Worm (Caenorhabditis elegans) whole organism, L4 larva: ENCODE data around the gene W06G6.9.

Source experiments
- D1046.2 ChIP-seq: fragments of 200-800 bp; sonication (Bioruptor generic); IDR thresholded peaks from 2 replicates; pipeline ENCODE4 v1.3.6; 2022; ENCODE audit warnings: missing genetic modification characterization, missing compliant biosample characterization
- R02D3.7 ChIP-seq: fragments of 150-350 bp; sonication (generic microtip); optimal IDR thresholded peaks from 3 replicates; lab custom pipeline; 2014; ENCODE audit warnings: missing biosample characterization, missing genetic modification characterization
- T20F7.1 ChIP-seq: fragments of 200-800 bp; sonication (Bioruptor generic); optimal IDR thresholded peaks from 2 replicates; lab custom pipeline; 2018; ENCODE audit warnings: mild to moderate bottlenecking, missing genetic modification characterization, missing compliant biosample characterization
- aha-1 ChIP-seq: fragments of 150-350 bp; peaks from one replicate; lab custom pipeline; 2014; ENCODE audit warnings: missing biosample characterization, missing genetic modification characterization
- aly-2 ChIP-seq: sonication (generic microtip); optimal IDR thresholded peaks from 2 replicates; lab custom pipeline; 2018; ENCODE audit warnings: missing biosample characterization, missing genetic modification characterization
- ama-1 ChIP-seq: fragments of 150-350 bp; optimal IDR thresholded peaks from 2 replicates; lab custom pipeline; 2014; ENCODE audit warnings: inconsistent platforms, mixed read lengths
- egl-27 ChIP-seq: sonication (generic microtip); optimal IDR thresholded peaks from 3 replicates; lab custom pipeline; 2017; ENCODE audit warnings: missing biosample characterization, missing genetic modification reagents, missing genetic modification characterization
- fos-1 ChIP-seq: fragments of 150-350 bp; optimal IDR thresholded peaks from 2 replicates; lab custom pipeline; 2014; ENCODE audit warnings: missing biosample characterization, missing genetic modification characterization
- nhr-11 ChIP-seq: fragments of 150-350 bp; optimal IDR thresholded peaks from 2 replicates; lab custom pipeline; 2014; ENCODE audit warnings: missing biosample characterization, missing genetic modification characterization
- pha-4 ChIP-seq, 2 experiments: fragments of 150-350 bp in 1 of 2; fragments of 200-800 bp in 1 of 2; sonication (Bioruptor generic) in 1 of 2; IDR thresholded peaks in 1 of 2; optimal IDR thresholded peaks in 1 of 2; 2 replicates each; pipeline versions ENCODE4 v1.3.6 to Lab custom; 2014 to 2022; ENCODE audit warnings: missing genetic modification characterization in 2 of 2, missing genetic modification reagents in 2 of 2, missing biosample characterization in 1 of 2, missing compliant biosample characterization in 1 of 2
- unc-130 ChIP-seq: sonication (generic microtip); optimal IDR thresholded peaks from 2 replicates; lab custom pipeline; 2016; ENCODE audit warnings: missing genetic modification reagents, missing genetic modification characterization, missing compliant biosample characterization
- unc-39 ChIP-seq: sonication (generic microtip); optimal IDR thresholded peaks from 2 replicates; lab custom pipeline; 2017; ENCODE audit warnings: missing biosample characterization, missing genetic modification characterization
- ztf-11 ChIP-seq: fragments of 150-350 bp; optimal IDR thresholded peaks from 2 replicates; lab custom pipeline; 2014; ENCODE audit warnings: missing biosample characterization, missing genetic modification characterization

ce11 chrV:16682886-16683285 is 36.6 kb upstream of the W06G6.9 start, which contains the start of gene srw-36:
- TF ChIP-seq pha-4 (GFP tag; IDR thresholded peaks at IDR 0.05; lab: Robert Waterston, UW), result no peak
- no peak for TF ChIP-seq pha-4 (tag; optimal IDR thresholded peaks at IDR 0.05; lab: Kevin White, UChicago)
- no peak for TF ChIP-seq aly-2 (tag; lab: Kevin White, UChicago)
- no peak for TF ChIP-seq ztf-11 (tag; lab: Kevin White, UChicago)
- TF ChIP-seq D1046.2 (GFP tag; lab: Robert Waterston, UW), result no peak
- no peak for TF ChIP-seq ama-1 (lab: Kevin White, UChicago)
- no peak for TF ChIP-seq fos-1
- TF ChIP-seq unc-39 (tag; lab: Kevin White, UChicago), result no peak
- TF ChIP-seq T20F7.1 (GFP tag; lab: Kevin White, UChicago), result no peak
- TF ChIP-seq egl-27, result no peak
- no peak for TF ChIP-seq nhr-11
- no peak for TF ChIP-seq aha-1 (tag; lab: Kevin White, UChicago)
- no peak for TF ChIP-seq unc-130
- no peak for TF ChIP-seq R02D3.7 (tag; lab: Kevin White, UChicago)
